Fruit fly (Drosophila melanogaster): Measurements from ENCODE around the gene CG33995.

CG33995 gene

DNA sequence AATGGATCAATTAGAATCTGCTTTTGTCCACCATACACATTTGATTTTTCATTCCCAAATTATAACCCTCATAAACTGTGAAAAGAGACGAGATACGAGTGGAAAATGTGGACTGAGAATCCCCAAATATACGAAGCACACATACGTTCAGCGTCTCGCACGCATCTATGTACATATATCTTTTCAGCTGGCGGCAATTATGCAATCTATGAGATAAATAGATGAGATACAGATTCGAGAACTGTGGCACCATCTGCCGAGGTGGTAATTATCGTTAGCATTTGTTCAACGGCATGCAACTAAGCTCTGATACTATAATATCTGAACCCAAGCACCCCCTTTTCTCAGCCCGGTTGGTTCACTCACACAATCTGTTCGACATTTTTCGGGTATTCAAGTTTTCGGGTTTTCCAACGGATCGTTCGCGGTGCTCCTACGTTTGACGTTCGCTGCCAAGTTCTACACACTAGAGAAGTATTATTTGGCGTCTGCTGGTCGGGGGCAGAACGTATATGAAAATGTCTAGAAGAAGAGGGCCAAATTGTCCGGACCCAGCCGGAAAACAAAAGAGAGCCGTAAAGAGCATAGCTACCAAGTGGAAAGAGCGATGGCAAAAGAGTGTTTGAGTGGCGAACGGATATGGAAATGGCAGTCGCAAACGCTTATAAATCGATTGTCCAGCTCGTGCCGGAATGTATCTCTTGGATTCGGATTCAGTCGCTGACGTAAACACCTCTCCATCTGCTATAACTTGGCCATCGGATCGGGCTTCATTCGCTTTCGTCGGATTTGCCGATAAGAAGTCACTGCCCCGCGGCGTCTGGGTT lies 47.8 kb upstream of the CG33995 start:
- TF ChIP-seq CG3163 (GFP tag; optimal IDR thresholded peaks at IDR 0.05) = peak; percentile 93
- TF ChIP-seq Deaf1 (tag; optimal IDR thresholded peaks at IDR 0.05) = peak; percentile 71
- peak in 1 of 2 experiments; percentile 95 for TF ChIP-seq Pdp1 (GFP tag; optimal IDR thresholded peaks at IDR 0.05)
- TF ChIP-seq CG1602 (GFP tag; optimal IDR thresholded peaks at IDR 0.05) = no peak
- TF ChIP-seq CG13296 (GFP tag; optimal IDR thresholded peaks at IDR 0.05) = peak; percentile 11
- peak; percentile 66 for TF ChIP-seq CG12769 (tag; optimal IDR thresholded peaks at IDR 0.05)
- TF ChIP-seq CG4424 (GFP tag; optimal IDR thresholded peaks at IDR 0.05) = no peak
- peak; percentile 50 for TF ChIP-seq sens (GFP tag)
- peak; percentile 73 for TF ChIP-seq Med (GFP tag)
- TF ChIP-seq Scr (GFP tag; IDR thresholded peaks at IDR 0.05; ENCODE audit: partially characterized antibody) = peak; percentile 22; the same call in 1 of the 2 replicates
- peak; percentile 35 for TF ChIP-seq CG15479 (GFP tag; optimal IDR thresholded peaks at IDR 0.05)
- peak; percentile 34 for TF ChIP-seq CG17385 (GFP tag; optimal IDR thresholded peaks at IDR 0.05)
- TF ChIP-seq sd (tag; optimal IDR thresholded peaks at IDR 0.05) = peak; percentile 86
- no peak for TF ChIP-seq aop (GFP tag; IDR thresholded peaks at IDR 0.05)
- no peak for TF ChIP-seq CG31441 (GFP tag; IDR thresholded peaks at IDR 0.05)
- 0 out of 4 replicates have a peak, but pooled peaks have one; percentile 28 for TF ChIP-seq chinmo (GFP tag; IDR thresholded peaks at IDR 0.05; ENCODE audit: partially characterized antibody)
- peak; percentile 11; the same call in 1 of the 2 replicates for TF ChIP-seq CG32532 (GFP tag; IDR thresholded peaks at IDR 0.05)
- TF ChIP-seq Trl (optimal IDR thresholded peaks at IDR 0.05) = peak; percentile 52 to 77
- TF ChIP-seq Trl (GFP tag; optimal IDR thresholded peaks at IDR 0.05) = no peak
- TF ChIP-seq CG10543 (GFP tag; optimal IDR thresholded peaks at IDR 0.05) = peak; percentile 33

DNA sequence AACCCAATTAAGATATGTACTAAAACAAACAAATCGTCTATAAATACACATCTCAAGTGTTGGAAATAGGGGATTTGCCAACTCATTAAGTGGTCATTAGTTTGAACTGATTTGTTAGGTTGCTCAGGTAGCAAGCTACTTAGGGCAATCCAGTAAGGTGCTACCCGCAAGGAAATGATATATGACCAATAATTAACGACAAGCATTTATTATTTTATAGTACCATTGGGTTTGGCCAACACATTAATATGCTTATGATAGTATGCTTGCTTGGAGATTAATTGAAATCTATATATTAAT lies 47.3 kb upstream of the CG33995 start:
- no peak for TF ChIP-seq tx (GFP tag; optimal IDR thresholded peaks at IDR 0.05)
- TF ChIP-seq inv (GFP tag; IDR thresholded peaks at IDR 0.05; ENCODE audit: partially characterized antibody) = no peak
- TF ChIP-seq mam (GFP tag; optimal IDR thresholded peaks at IDR 0.05) = no peak
- no peak for TF ChIP-seq CG3281 (GFP tag; optimal IDR thresholded peaks at IDR 0.05)
- no peak for TF ChIP-seq ase (GFP tag; IDR thresholded peaks at IDR 0.05)
- no peak for TF ChIP-seq Bdp1 (GFP tag; optimal IDR thresholded peaks at IDR 0.05)
- peak; percentile 4 for TF ChIP-seq PHDP (tag; optimal IDR thresholded peaks at IDR 0.05)
- no peak for TF ChIP-seq Scr (GFP tag; IDR thresholded peaks at IDR 0.05; ENCODE audit: partially characterized antibody)
- TF ChIP-seq zen (tag; optimal IDR thresholded peaks at IDR 0.05) = peak; percentile 92
- no peak for TF ChIP-seq CG15269 (tag; optimal IDR thresholded peaks at IDR 0.05)
- TF ChIP-seq CG8944 (GFP tag; optimal IDR thresholded peaks at IDR 0.05) = no peak
- no peak for TF ChIP-seq Dp (GFP tag; optimal IDR thresholded peaks at IDR 0.05)
- TF ChIP-seq Antp (GFP tag; optimal IDR thresholded peaks at IDR 0.05) = no peak
- no peak for TF ChIP-seq en (GFP tag; optimal IDR thresholded peaks at IDR 0.05)
- peak; percentile 67 for TF ChIP-seq sug (tag; optimal IDR thresholded peaks at IDR 0.05)
- no peak for TF ChIP-seq hkb (optimal IDR thresholded peaks at IDR 0.05)
- TF ChIP-seq hkb (GFP tag; IDR thresholded peaks at IDR 0.05) = no peak
- no peak for TF ChIP-seq Xbp1 (GFP tag; optimal IDR thresholded peaks at IDR 0.05)
- TF ChIP-seq CG13624 (GFP tag; optimal IDR thresholded peaks at IDR 0.05) = no peak
- TF ChIP-seq CG2120 (GFP tag; optimal IDR thresholded peaks at IDR 0.05) = no peak
- TF ChIP-seq CG14441 (GFP tag; IDR thresholded peaks at IDR 0.05) = no peak
- no peak for TF ChIP-seq CG3847 (GFP tag; IDR thresholded peaks at IDR 0.05)
- no peak for TF ChIP-seq trem (tag; optimal IDR thresholded peaks at IDR 0.05)
- no peak for TF ChIP-seq Dref (GFP tag; IDR thresholded peaks at IDR 0.05)
- TF ChIP-seq CG31441 (GFP tag; IDR thresholded peaks at IDR 0.05) = no peak
- TF ChIP-seq CG10267 (tag; optimal IDR thresholded peaks at IDR 0.05) = no peak
- TF ChIP-seq CG15479 (GFP tag; optimal IDR thresholded peaks at IDR 0.05) = no peak
- TF ChIP-seq sens-2 (GFP tag; IDR thresholded peaks at IDR 0.05) = peak; percentile 55; the same call in 1 of the 2 replicates
- peak; percentile 36 for TF ChIP-seq CG34376 (GFP tag; optimal IDR thresholded peaks at IDR 0.05)
- TF ChIP-seq ara (GFP tag; IDR thresholded peaks at IDR 0.05) = no peak
- TF ChIP-seq Vsx1 (GFP tag; optimal IDR thresholded peaks at IDR 0.05) = peak; percentile 71
- peak; percentile 27 for TF ChIP-seq cwo (GFP tag; optimal IDR thresholded peaks at IDR 0.05)
- TF ChIP-seq HHEX (GFP tag; optimal IDR thresholded peaks at IDR 0.05) = peak; percentile 2

All from whole organism, embryonic.